Worm (Caenorhabditis elegans): Measurements from ENCODE around the gene T04C9.1.

The T04C9.1 gene

DNA sequence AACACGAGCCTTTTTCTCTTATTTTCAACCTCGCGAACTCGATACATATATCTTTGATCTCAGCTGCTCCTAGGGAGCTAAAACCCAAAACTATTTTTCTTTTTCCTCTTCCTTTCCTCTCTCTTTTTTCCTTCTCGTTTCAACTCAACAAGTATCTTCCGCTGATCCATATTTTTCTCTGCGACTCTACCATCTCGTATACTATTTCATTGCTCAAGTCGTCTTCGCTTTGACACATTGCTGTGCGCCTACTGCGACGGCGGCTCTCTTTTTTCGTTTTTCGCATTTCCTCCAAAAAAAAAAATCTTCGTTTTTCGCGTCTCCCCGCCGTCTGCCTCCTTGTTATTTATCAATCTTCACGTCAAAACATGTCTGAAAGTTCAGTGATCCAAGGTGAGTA, 43.2 kb upstream of the T04C9.1 start (continued):
- TF ChIP-seq unc-98 (GFP tag; IDR thresholded peaks at IDR 0.05) = no peak
- TF ChIP-seq efl-3 (GFP tag; optimal IDR thresholded peaks at IDR 0.05) = no peak

- no peak for TF ChIP-seq pag-3 (tag; optimal IDR thresholded peaks at IDR 0.05; ENCODE audit: borderline replicate concordance, insufficient read depth)
- TF ChIP-seq lin-35 (GFP tag; optimal IDR thresholded peaks at IDR 0.05) = peak in 1 of 2 experiments; percentile 48
- no peak for TF ChIP-seq efl-1 (optimal IDR thresholded peaks at IDR 0.05)
- TF ChIP-seq efl-1 (GFP tag; optimal IDR thresholded peaks at IDR 0.05 in 1 of 2) = peak in 1 of 2 experiments; percentile 68
- TF ChIP-seq rnt-1 (tag; optimal IDR thresholded peaks at IDR 0.05) = peak; percentile 1
- no peak for TF ChIP-seq pax-3 (tag; optimal IDR thresholded peaks at IDR 0.05)
Measured at ce11 chrIII:5950756-5951345, 42.2 kb upstream of the T04C9.1 start.

DNA sequence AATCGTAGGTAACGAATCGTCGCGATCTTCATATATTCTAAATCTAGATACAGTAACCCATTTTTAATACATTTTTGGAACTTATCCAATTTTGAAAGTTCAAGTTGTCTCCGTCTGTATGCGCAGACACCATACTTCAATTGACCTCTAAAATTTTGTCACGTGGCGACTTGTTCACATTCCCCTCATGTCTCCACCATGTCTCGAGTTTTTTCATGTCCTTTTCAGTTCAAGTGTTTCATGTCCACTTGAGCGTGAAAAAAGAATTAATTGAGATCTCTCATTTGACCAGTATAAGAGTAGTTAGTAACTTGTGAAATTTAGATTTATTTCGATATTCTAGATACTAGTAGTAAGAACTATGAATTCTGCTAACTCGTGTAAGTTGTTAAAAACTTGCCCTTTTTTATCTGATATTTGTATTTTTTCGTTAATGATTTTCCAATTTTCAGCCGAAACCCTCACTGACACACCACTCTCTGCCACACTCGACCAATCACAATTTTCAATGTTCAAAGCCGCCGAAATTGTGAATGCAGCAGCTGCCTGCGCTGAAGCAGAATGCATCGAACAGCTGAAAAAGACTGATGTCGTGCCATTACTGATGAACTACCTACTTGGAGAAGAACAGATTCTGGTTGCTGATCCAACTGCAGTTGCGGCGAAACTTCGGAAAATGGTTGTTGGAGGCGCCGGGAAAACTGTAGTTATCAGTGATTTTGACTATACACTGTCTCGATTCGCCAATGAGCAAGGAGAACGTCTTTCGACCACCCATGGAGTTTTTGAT, 41.2 kb upstream of the T04C9.1 start:
- TF ChIP-seq nhr-71 (tag; optimal IDR thresholded peaks at IDR 0.05) (peak; percentile 72), alr-1 (tag; optimal IDR thresholded peaks at IDR 0.05; ENCODE audit: borderline replicate concordance) (no peak), unc-86 (tag; optimal IDR thresholded peaks at IDR 0.05) (no peak), fkh-8 (tag; optimal IDR thresholded peaks at IDR 0.05) (peak; percentile 13), nhr-47 (tag; optimal IDR thresholded peaks at IDR 0.05) (peak; percentile 12), nhr-19 (GFP tag; conservative IDR thresholded peaks at IDR 0.05) (peak; percentile 32; the same call in 1 of the 2 replicates), nhr-28 (tag; optimal IDR thresholded peaks at IDR 0.05) (no peak), swsn-7 (tag; optimal IDR thresholded peaks at IDR 0.05) (peak; percentile 19), snu-23 (GFP tag; optimal IDR thresholded peaks at IDR 0.05) (peak; percentile 72), lin-14 (GFP tag; optimal IDR thresholded peaks at IDR 0.05) (peak; percentile 84), dpl-1 (GFP tag; optimal IDR thresholded peaks at IDR 0.05) (peak in 2 of 3 experiments; percentile 25), snpc-4 (tag; optimal IDR thresholded peaks at IDR 0.05) (no peak), ama-1 (optimal IDR thresholded peaks at IDR 0.05) (no peak), unc-98 (GFP tag; IDR thresholded peaks at IDR 0.05) (no peak), grh-1 (GFP tag; IDR thresholded peaks at IDR 0.05) (peak; percentile 52; the same call in 1 of the 2 replicates), zip-4 (GFP tag; optimal IDR thresholded peaks at IDR 0.05) (no peak), ztf-11 (tag; optimal IDR thresholded peaks at IDR 0.05) (no peak), tbx-2 (tag; optimal IDR thresholded peaks at IDR 0.05) (peak; percentile 33), nhr-85 (tag) (peak; percentile 91), hpl-2 (GFP tag; optimal IDR thresholded peaks at IDR 0.05) (no peak), Y116A8C.19 (tag; optimal IDR thresholded peaks at IDR 0.05; ENCODE audit: borderline replicate concordance) (no peak), fkh-4 (tag; optimal IDR thresholded peaks at IDR 0.05; ENCODE audit: borderline replicate concordance) (no peak), jun-1 (tag; optimal IDR thresholded peaks at IDR 0.05) (no peak), blmp-1 (tag; optimal IDR thresholded peaks at IDR 0.05) (peak; percentile 46), egl-27 (tag; optimal IDR thresholded peaks at IDR 0.05) (no peak), aha-1 (tag; optimal IDR thresholded peaks at IDR 0.05) (no peak), lsy-2 (tag; optimal IDR thresholded peaks at IDR 0.05) (peak; percentile 34 to 52), F16B12.6 (tag; optimal IDR thresholded peaks at IDR 0.05) (peak; percentile 1), nhr-77 (tag; optimal IDR thresholded peaks at IDR 0.05) (no peak), ceh-82 (tag; optimal IDR thresholded peaks at IDR 0.05) (peak in 1 of 3 experiments; percentile 12), mdl-1 (tag; optimal IDR thresholded peaks at IDR 0.05) (peak in 1 of 2 experiments; percentile 63), fkh-10 (GFP tag; optimal IDR thresholded peaks at IDR 0.05) (peak; percentile 50), efl-1 (optimal IDR thresholded peaks at IDR 0.05) (peak in 1 of 2 experiments; percentile 14), efl-1 (GFP tag; optimal IDR thresholded peaks at IDR 0.05 in 1 of 2) (peak in 1 of 2 experiments; percentile 93), sox-4 (tag; optimal IDR thresholded peaks at IDR 0.05) (no peak), lin-35 (GFP tag; optimal IDR thresholded peaks at IDR 0.05) (peak; percentile 3 to 53), skn-1 (tag; optimal IDR thresholded peaks at IDR 0.05) (no peak), nhr-20 (tag; optimal IDR thresholded peaks at IDR 0.05) (peak; percentile 71), lir-3 (tag; optimal IDR thresholded peaks at IDR 0.05; ENCODE audit: poor library complexity) (no peak), efl-3 (GFP tag; optimal IDR thresholded peaks at IDR 0.05) (no peak), mep-1 (tag; optimal IDR thresholded peaks at IDR 0.05) (peak; percentile 59)
